Worm (Caenorhabditis elegans): ENCODE results near the gene srw-3.

- TF ChIP-seq unc-62 (GFP tag; optimal IDR thresholded peaks at IDR 0.05) (no peak), nhr-80 (tag; optimal IDR thresholded peaks at IDR 0.05) (no peak), hmg-20 (GFP tag; IDR thresholded peaks at IDR 0.05) (no peak), chd-7 (tag; optimal IDR thresholded peaks at IDR 0.05) (no peak), tbx-9 (tag; optimal IDR thresholded peaks at IDR 0.05; ENCODE audit: borderline replicate concordance) (no peak), snpc-1.3 (tag; optimal IDR thresholded peaks at IDR 0.05; ENCODE audit: insufficient read depth) (no peak), ekl-4 (GFP tag; IDR thresholded peaks at IDR 0.05) (no peak), ama-1 (optimal IDR thresholded peaks at IDR 0.05) (no peak), ama-1 (GFP tag; optimal IDR thresholded peaks at IDR 0.05) (no peak), ztf-18 (tag; optimal IDR thresholded peaks at IDR 0.05) (no peak), him-1 (tag; optimal IDR thresholded peaks at IDR 0.05) (no peak), hlh-12 (tag; optimal IDR thresholded peaks at IDR 0.05) (no peak), efl-1 (GFP tag; optimal IDR thresholded peaks at IDR 0.05) (no peak)
Observed at ce11 chrV:7667940-7668339, 37.5 kb upstream of the srw-3 start, which contains the start of gene C12D5.5.

Measured in whole organism, young adult.